Worm (Caenorhabditis elegans): ENCODE data around the gene F29A7.8.

ce11 chrII:2735644-2736043 lies 22.2 kb downstream of the F29A7.8 start:
- no peak for TF ChIP-seq C08G9.2 (tag; optimal IDR thresholded peaks at IDR 0.05)
- no peak for TF ChIP-seq odd-2 (tag; optimal IDR thresholded peaks at IDR 0.05)
- no peak for TF ChIP-seq unc-55 (GFP tag; optimal IDR thresholded peaks at IDR 0.05)
- no peak for TF ChIP-seq nfya-1 (tag; optimal IDR thresholded peaks at IDR 0.05)
- no peak for TF ChIP-seq ceh-31 (tag; optimal IDR thresholded peaks at IDR 0.05)
- no peak for TF ChIP-seq hlh-13 (GFP tag; optimal IDR thresholded peaks at IDR 0.05)
